Fruit fly (Drosophila melanogaster): Measurements from ENCODE around the gene CG9386.
A peak's percentile ranks its signal among the peaks of the same experiment; 100 is the strongest.

The CG9386 gene

dm6 chr3R:9515860-9516344 is 39.3 kb downstream of the CG9386 start, which contains the start of the genes mRpL47, CG8176 and Kdm3 (continued):
- TF ChIP-seq usp (GFP tag; optimal IDR thresholded peaks at IDR 0.05) (no peak), NC2β (GFP tag; optimal IDR thresholded peaks at IDR 0.05) (peak; percentile 78), Sin3A (optimal IDR thresholded peaks at IDR 0.05) (peak; percentile 96), Fer2 (tag; optimal IDR thresholded peaks at IDR 0.05) (peak; percentile 10), CG14710 (tag; optimal IDR thresholded peaks at IDR 0.05) (peak; percentile 86), grau (tag; optimal IDR thresholded peaks at IDR 0.05) (peak; percentile 63), Atf3 (GFP tag; optimal IDR thresholded peaks at IDR 0.05) (peak; percentile 44), Lpt (GFP tag; optimal IDR thresholded peaks at IDR 0.05) (no peak), sens-2 (GFP tag; IDR thresholded peaks at IDR 0.05) (no peak), disco-r (GFP tag; optimal IDR thresholded peaks at IDR 0.05) (peak; percentile 15), lilli (GFP tag; optimal IDR thresholded peaks at IDR 0.05) (peak; percentile 85), Chrac-16 (GFP tag; optimal IDR thresholded peaks at IDR 0.05) (peak; percentile 36), CG13775 (GFP tag; optimal IDR thresholded peaks at IDR 0.05) (peak; percentile 35), CG6854 (GFP tag; optimal IDR thresholded peaks at IDR 0.05) (no peak), tap (tag; optimal IDR thresholded peaks at IDR 0.05) (peak; percentile 24), CG17361 (GFP tag; IDR thresholded peaks at IDR 0.05) (no peak), Sry-δ (GFP tag; optimal IDR thresholded peaks at IDR 0.05) (peak; percentile 100), repo (GFP tag; optimal IDR thresholded peaks at IDR 0.05) (peak; percentile 80), CrebB (tag; optimal IDR thresholded peaks at IDR 0.05) (peak; percentile 47), CG30403 (GFP tag; optimal IDR thresholded peaks at IDR 0.05) (peak; percentile 73), Oli (tag; optimal IDR thresholded peaks at IDR 0.05) (no peak)

DNA sequence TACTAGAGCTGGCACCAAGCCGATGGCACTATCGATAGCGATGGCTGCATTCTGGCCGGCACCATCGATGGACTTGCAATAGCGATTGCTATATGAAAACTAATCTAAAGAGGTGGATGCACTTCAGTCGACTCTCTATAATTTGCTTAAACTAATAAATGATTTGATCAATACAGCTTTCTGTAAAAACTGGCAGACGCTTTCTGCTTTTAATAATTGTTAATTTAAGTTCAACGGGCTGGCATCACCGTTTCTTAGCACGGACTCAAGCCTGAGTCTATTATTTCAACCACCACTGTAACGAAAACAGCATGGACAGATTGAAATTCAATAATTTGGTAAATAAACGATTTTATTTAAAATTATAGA is 42.2 kb downstream of the CG9386 start, which contains the start of the genes Ras85D and Rlb1:
TSS of gene Ras85D (minus strand) at position 16 of the 369 bp plus-strand sequence.
TSS of gene Rlb1 (plus strand) at position 276 of the 369 bp plus-strand sequence.
- TF ChIP-seq CG9215 (GFP tag; IDR thresholded peaks at IDR 0.05): no peak
- peak; percentile 79 for TF ChIP-seq CoRest (tag; optimal IDR thresholded peaks at IDR 0.05)
- no peak for TF ChIP-seq Mrtf (GFP tag; IDR thresholded peaks at IDR 0.05)
- peak; percentile 75 for TF ChIP-seq CG12155 (GFP tag; optimal IDR thresholded peaks at IDR 0.05)
- peak; percentile 67 for TF ChIP-seq maf-S (GFP tag; optimal IDR thresholded peaks at IDR 0.05)
- TF ChIP-seq Scr (GFP tag; IDR thresholded peaks at IDR 0.05; ENCODE audit: partially characterized antibody): no peak
- peak; percentile 83 for TF ChIP-seq CG9609 (GFP tag; optimal IDR thresholded peaks at IDR 0.05)
- TF ChIP-seq cas (GFP tag; IDR thresholded peaks at IDR 0.05): no peak
- TF ChIP-seq schlank (tag; optimal IDR thresholded peaks at IDR 0.05): peak; percentile 51
- TF ChIP-seq bsh (GFP tag; optimal IDR thresholded peaks at IDR 0.05): peak in 1 of 2 experiments; percentile 56
- TF ChIP-seq ATbp (GFP tag; optimal IDR thresholded peaks at IDR 0.05): no peak
- TF ChIP-seq sr (GFP tag; IDR thresholded peaks at IDR 0.05): no peak
- TF ChIP-seq Dfd (GFP tag; optimal IDR thresholded peaks at IDR 0.05): no peak
- no peak for TF ChIP-seq ham (GFP tag; IDR thresholded peaks at IDR 0.05)
- no peak for TF ChIP-seq wor (GFP tag; IDR thresholded peaks at IDR 0.05)
- peak; percentile 73 for TF ChIP-seq luna (GFP tag; optimal IDR thresholded peaks at IDR 0.05)
- TF ChIP-seq CG18599 (GFP tag; optimal IDR thresholded peaks at IDR 0.05): no peak
- TF ChIP-seq CG11723 (GFP tag; optimal IDR thresholded peaks at IDR 0.05): no peak
- TF ChIP-seq CG18011 (GFP tag; optimal IDR thresholded peaks at IDR 0.05): peak; percentile 13
- peak; percentile 33 for TF ChIP-seq cwo (GFP tag; optimal IDR thresholded peaks at IDR 0.05)
- peak; percentile 72 for TF ChIP-seq repo (GFP tag; optimal IDR thresholded peaks at IDR 0.05)
- TF ChIP-seq ab (GFP tag; optimal IDR thresholded peaks at IDR 0.05): no peak
- no peak for TF ChIP-seq eve (GFP tag; optimal IDR thresholded peaks at IDR 0.05)
- TF ChIP-seq CG12942 (GFP tag; optimal IDR thresholded peaks at IDR 0.05): peak; percentile 67
- no peak for TF ChIP-seq slbo (GFP tag; IDR thresholded peaks at IDR 0.05)
- peak; percentile 99 for TF ChIP-seq Sry-δ (GFP tag; optimal IDR thresholded peaks at IDR 0.05)
- peak; percentile 27 for TF ChIP-seq CG12219 (GFP tag; optimal IDR thresholded peaks at IDR 0.05)
- TF ChIP-seq CG13123 (GFP tag; optimal IDR thresholded peaks at IDR 0.05): peak; percentile 42
- peak; percentile 67 for TF ChIP-seq CG10267 (tag; optimal IDR thresholded peaks at IDR 0.05)
- no peak for TF ChIP-seq CG17328 (GFP tag; IDR thresholded peaks at IDR 0.05)
- no peak for TF ChIP-seq Dip2 (GFP tag; IDR thresholded peaks at IDR 0.05)
- TF ChIP-seq CG8290 (GFP tag; optimal IDR thresholded peaks at IDR 0.05): peak; percentile 70
- peak in 1 of 2 experiments; percentile 62 for TF ChIP-seq CG8290 (tag; optimal IDR thresholded peaks at IDR 0.05)

All from whole organism, embryonic.